Fruit fly (Drosophila melanogaster) ovary, adult (tissue): ENCODE data around the gene Archease.

Experiments
- CG17801 ChIP-seq: fragments of 200-800 bp; optimal IDR thresholded peaks from 2 replicates; lab custom pipeline; 2019; ENCODE audit warnings: missing biosample characterization, mild to moderate bottlenecking, missing genetic modification characterization, moderate library complexity; ENCODE audit not compliant: partially characterized antibody

Gene Archease

DNA sequence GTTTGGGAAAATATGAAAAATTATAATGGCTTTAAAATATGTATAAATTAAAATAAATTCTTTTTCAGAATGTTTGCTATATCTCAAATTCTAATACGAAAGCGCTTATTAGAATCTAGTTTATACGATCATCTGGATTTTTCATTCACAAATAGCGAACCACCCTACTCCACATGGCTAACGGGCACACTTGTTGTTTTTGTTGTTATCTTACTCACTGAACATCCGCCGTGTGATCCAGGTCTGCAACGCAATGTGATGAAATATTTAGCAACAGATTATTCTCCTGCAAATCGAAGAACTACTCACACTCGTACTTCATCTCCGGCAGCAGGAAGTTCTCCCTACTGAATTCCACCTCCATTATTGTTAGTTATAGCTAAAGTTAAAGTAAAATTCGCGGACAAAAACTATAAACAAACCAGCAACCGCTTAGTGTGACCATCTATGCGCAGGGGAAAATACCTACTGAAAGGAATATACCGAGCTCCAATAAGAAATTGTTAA lies at the start of gene Archease:
Gene Archease (minus strand): TSS at position 472 of the 507 bp plus-strand sequence.
- TF ChIP-seq CG17801: peak; percentile 70

DNA sequence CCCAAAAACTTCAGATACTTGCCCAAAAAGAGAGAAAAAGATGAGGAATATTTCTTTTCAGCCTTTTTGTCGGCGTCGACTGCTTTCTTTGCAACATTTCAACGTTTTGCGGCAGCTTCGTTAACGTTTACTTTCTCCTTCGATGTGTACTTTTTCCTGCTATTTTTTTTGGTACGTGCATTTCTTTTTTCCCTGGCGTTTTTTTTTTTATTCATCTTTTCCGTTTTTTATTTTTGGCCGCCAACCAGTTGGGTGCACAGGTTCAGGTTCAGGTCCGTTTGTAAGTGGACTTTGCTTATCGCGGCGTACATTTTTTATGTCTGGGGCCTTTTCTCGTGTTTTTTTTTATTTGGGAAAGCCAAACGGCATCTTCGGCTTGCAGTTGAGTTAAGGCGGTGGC lies 41.7 kb upstream of the Archease start:
- TF ChIP-seq CG17801: no peak

DNA sequence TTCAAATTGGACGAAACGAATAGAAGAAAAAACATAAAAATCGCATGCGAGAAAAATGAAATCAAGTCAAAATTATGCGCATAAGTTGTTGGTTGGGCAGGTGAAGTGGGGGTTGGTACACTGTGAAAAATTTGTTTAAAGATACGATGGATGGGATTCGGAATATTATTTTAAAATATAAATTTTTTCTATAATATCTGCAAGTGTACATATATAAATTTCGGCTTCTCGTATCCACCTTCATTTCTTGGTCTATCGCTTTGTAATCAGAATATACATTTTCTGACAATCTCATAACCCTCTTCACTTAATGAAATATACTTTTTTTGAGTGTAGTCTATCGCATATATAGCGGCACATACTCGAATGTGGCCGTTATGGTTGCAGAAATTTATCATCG lies 40.6 kb upstream of the Archease start:
- no peak for TF ChIP-seq CG17801

DNA sequence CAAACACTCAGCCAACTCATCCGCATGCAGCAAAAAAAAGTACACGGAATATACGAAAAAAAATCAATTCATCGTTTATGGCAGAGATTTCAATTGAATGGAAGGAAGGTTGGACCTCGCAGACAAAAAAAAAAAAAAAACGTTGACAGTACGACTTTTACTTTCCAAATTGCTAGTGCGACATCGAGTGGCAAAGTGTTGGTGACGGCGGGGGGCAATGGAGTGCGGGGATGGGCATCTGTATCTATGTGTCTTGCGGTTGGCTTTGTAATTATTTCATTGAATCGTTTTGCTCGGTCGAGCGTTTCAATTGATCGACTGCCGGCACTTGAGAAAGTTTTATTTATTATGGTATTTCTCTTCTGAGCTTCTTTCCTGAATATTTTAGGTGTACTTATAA lies 38.8 kb upstream of the Archease start:
- TF ChIP-seq CG17801: no peak

DNA sequence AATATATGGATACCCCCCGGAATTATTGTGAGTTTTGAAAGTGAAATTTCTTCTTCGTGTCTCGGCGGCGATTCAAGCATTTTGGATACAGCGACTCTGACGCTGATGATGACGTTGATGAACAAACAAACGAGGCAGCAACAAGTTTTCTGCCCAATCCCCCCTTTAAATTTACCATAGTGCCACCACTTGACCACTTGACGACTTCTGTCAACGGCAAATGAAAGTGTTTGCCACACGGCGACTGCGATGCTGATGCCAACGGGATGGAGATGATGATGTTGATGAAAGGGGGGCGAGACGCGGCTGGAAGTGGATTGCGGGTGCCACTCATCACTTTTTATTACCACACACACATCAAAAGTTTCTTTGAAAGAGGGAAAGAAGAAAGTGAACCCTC lies 37.7 kb upstream of the Archease start:
- TF ChIP-seq CG17801: no peak

DNA sequence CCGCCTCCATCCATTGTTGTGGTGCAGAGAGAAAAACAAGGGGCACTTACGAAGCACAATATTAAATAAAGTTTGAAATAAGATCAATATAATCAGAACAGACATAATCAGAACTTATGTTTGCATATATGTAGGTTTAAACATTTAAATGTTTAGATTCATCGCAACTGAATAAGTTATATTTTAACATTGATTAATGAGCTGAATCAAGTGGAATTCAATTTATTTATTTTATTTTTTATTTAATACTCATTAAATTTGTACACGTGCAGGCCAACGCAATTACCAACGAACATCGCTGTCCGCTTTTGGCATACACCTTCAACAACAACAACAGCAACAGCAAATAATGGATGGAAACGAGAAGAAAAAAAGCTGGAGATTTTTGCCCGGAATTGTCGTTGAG lies 36.1 kb upstream of the Archease start:
- TF ChIP-seq CG17801: no peak

DNA sequence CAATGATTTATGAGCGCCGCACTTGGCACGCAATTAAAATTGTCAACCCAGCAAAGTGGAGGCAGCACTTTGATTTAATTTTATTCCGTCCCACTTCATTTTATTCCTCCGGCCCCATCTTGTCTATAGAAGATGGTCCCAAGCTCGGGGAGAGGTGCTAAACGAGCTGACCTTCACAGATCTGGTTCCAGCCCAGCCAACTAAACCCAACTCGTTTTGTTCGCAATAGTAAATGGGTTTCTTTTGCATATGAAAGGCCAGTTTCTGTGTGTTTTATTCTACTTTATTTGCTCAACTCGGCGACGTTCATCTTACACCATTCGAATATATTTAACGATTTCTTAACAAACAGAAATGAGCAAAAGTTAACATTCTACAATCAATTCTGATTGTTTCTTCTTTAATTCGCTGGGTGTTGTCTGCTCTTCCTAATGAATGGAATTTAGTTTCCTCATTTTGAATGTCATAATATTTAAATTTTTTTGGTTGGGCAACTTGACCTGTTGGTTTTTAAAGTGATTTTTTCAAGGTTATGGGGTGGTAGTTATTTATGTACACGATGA lies 30.4 kb upstream of the Archease start:
- no peak for TF ChIP-seq CG17801

DNA sequence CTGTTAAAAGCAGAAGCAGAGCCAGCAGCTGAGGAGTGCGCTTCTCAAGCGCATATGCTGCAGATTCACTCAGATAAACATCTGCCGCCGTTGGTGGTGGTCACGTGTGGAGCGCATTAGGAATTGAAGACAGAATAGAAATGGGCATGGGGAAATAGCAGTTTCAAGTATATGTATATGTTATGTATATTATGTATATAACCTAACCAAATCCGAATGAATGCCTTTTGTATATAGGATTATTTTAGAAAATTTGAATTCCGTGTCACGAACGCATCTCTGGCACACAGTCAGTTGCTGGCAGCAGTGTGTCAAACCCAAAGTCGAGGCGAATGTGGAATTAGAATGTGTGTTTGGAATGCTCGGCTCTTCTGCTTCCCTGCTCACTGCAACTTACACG lies 28.3 kb upstream of the Archease start:
- no peak for TF ChIP-seq CG17801

DNA sequence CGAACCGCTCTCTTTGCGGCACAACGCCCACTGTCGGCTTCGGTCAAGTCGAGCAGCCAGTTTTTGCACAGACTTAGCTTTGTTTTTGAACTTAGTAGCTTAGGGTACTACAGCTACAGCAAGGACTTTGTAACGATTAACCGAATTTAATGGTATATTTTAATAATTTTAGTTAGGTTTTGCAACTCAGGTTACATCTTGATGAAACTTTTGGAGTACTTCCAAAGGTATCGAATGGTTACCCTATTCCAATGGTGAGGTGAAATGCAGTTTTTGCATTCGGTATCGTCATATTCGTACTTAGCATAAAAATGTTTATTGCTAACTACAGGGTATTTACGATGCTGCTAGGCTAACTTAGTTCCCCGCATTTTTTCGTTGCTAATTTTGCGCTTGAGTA lies 25.8 kb upstream of the Archease start:
- TF ChIP-seq CG17801: no peak

DNA sequence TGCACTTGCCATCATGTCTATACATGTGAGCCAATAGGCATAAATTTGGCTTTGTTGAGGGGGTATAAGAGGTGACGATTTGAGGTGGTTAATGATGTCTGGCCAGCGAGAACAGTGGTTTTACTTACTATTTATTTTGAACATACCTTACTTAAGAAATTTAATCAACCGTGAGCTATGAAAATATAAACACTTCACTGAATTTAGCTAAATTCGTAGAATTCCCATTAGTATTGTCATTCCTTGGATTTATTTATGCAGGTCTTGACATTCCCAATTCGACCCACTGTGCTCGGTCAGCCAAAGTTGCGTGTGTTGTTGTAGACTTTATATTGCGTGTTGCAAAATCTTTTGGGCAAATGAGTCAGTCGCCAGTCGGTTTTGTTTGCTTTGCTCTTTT lies 25.1 kb upstream of the Archease start:
- TF ChIP-seq CG17801: no peak

DNA sequence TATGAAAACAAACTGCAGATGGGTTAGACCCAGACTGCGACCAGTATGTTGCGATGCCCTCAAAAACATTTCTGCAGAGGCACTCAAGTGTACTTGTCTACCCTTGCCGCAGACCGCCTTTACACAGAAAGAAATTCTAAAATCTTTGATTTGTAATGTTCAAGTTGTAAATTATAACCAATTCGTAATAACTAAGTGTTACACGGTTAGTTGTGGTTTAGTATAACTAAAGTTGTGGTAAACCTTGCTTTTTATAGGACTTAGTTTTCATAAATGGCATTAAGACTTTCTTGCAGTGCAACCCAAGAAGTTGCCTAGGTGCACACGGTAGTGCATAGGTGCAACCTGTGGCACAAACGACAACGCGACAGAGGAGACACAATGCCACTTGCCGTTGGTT lies 19.3 kb upstream of the Archease start:
- no peak for TF ChIP-seq CG17801

DNA sequence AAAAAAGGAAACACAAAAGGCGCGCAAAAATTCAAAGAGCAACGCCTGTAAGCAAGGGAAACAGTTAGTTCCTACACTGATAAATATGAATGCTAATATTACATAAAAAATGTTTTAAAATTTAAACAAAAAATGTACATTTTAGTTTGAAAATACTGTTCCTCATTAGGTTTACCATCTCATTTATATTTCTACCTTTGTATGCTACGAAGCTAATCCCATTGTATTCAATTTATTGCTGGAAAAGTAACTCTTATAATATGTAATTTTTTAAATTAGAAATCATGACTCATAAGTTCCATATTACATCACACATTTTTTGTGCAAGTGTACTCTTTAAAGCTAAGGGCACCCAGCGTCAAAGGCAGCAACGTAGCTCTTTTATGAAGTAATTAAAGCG lies 16.5 kb upstream of the Archease start:
- no peak for TF ChIP-seq CG17801

DNA sequence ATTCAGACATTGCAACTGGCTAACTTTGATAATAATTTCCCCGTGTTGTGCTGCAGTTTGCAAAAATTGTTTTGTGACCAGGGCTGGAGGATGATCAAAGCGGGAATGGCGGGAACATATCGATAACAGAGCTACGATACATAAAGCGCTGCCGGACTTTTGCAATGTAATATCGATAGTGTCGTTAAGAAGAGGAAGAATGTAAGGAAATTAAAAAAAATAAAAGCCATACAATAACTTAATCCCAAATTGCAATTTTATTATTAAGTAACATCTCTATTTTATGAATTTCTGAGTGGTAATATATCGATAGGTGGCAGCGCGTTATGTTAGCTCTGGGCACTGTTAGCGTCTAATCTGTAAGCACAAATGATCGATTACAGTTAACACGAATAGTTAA lies 8.9 kb upstream of the Archease start, which contains the start of gene PolA1:
Gene PolA1 (minus strand): TSS at position 115 of the 400 bp plus-strand sequence.
- no peak for TF ChIP-seq CG17801

DNA sequence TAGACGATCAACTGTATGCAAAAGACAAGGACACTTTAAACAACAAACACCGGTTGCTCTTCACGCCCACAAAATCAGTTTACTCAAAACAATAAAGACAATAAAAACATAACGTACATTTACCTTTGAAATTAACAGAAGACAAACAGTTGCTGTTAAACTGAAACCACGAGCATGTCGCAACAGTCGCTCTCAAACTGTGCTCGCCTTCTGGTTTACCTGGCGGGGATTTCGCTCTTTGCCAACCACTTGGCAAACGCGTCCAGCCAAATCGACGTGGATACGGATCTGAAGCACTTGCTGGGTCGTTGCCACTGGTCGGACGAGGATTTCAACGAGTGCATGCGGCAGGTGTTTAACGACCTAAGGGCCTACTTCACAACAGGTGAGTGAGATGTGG lies 2.6 kb upstream of the Archease start:
- TF ChIP-seq CG17801: no peak

DNA sequence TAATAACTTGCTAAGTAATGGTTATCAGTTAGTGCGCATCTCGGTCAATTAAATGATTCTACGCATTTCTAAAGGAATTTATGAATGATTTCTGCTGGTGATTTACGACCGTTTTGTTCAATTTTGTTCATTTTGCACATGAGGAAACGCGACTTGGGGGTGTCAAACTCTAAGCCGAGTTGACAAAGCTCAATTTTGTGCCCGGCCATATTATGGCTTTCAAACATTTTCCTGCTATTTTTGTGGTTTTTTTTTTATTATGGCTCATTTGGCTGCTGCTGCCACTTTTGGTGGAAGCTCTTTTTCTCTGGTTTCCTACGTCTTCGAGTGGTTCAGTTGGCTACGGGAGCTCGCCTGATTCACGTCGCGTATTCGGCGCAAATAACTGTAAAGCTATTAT lies 1.3 kb upstream of the Archease start, which contains the start of gene Jhbp16:
Gene Jhbp16 (plus strand): TSS at position 301 of the 400 bp plus-strand sequence.
- TF ChIP-seq CG17801: no peak

DNA sequence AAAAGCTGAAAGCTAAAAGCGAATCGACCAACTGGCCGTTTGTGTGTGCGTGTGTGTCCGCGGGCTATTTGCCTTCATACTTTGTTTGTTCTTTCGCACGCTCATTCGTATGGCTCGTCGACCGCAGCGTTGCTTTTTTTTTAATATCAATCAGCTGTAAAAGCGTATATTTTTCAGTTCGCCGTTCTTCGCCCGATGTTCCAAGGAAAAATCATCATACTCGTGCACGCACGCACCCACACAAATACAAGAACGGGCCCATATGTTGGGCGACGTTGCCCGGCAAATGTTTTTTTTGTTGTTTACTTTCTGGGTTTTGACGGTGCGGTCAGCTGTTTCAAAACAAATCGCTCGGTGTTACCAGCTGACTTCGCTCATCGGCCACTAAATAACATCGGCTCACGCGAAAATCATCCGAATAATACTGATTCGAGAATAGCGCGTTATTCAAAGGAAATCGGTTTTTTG lies 2.1 kb downstream of the Archease start, which contains the start of gene E2f1:
Gene E2f1 (minus strand): TSS at position 213 of the 468 bp plus-strand sequence.
- no peak for TF ChIP-seq CG17801

DNA sequence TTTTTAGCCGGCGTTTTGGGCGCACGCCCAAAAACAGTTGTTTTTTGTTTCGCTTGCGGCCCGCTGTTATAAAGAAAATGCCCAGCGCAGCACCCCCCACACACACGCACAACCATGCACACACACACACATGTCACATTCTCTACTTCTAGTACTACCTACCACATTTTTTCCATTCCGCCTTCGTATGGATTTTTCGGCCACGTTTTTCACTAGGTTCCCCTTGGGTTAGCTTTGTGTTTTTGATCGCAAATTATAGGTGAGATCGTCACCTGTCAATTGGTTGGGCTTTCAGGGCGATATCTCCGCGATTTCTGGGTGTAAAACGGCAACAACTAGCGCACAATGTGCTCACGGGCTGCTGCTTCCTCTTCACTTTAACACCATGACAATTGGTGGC lies 2.7 kb downstream of the Archease start:
- TF ChIP-seq CG17801: no peak

DNA sequence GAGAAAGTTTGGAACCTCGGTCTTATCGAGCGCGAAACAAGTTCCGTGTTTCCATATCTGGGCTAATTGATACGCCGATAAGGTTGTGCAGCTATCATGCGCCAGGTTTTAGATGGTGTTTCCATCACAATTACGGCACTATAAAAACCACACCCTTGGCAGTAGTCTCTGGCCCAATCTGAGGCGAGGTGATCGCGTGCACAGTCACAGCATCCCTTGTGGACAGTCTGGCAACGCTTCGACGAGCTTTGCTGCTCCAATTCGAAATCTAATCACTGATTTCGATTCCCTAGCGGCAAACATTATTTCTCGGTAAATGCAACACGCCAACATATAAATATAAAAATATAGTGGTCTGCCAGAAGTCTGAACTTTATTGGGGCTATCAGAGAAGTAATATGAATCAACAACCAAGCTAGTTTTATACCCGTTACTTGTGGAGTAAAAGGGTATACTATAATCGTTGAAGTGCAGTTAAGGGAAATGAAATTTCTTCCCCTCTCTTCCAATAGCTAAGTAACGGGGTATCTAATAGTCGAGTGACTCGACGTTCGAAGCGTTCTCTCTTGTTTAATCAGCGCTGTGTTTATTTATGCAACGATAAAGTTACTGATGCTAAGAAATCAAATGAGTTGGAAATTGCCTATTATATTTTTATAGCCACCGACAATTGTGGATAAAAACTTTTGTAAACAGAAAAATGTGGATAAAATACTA lies 3.9 kb downstream of the Archease start:
- no peak for TF ChIP-seq CG17801
